Worm (Caenorhabditis elegans) whole organism, L4/young adult: ENCODE results near the gene spdl-1.

Source experiments
- W03F9.2 ChIP-seq: fragments of 150-350 bp; optimal IDR thresholded peaks from 2 replicates; lab custom pipeline; 2014; ENCODE audit warnings: missing biosample characterization, missing genetic modification characterization
- dao-5 ChIP-seq: sonication (generic microtip); optimal IDR thresholded peaks from 2 replicates; lab custom pipeline; 2016; ENCODE audit warnings: missing genotype, missing genetic modification characterization, moderate library complexity, missing compliant biosample characterization
- him-1 ChIP-seq: sonication (generic microtip); optimal IDR thresholded peaks from 2 replicates; lab custom pipeline; 2016; ENCODE audit warnings: missing genotype, missing genetic modification reagents, missing genetic modification characterization, missing compliant biosample characterization

The spdl-1 gene

DNA sequence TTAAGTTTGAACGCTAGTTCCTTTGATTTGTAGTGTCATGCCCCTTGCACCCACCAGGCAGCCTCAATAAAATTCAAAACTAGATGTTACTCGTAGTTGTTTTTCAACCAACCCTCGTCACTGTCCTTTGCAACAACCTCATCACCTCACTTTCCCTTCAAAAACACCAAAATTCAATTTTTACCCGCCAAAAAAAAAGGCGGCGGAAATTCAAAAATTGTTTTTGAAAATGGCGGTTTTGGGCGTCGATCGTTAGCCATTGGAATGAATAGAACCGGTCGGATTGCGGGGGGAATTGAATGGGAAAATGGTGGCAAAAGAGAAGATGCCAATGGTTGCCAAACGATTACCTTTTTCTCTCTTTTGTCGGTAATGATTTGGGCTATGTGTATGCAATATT lies 24.7 kb downstream of the spdl-1 start:
- TF ChIP-seq him-1 (tag; lab: Kevin White, UChicago), result no peak

DNA sequence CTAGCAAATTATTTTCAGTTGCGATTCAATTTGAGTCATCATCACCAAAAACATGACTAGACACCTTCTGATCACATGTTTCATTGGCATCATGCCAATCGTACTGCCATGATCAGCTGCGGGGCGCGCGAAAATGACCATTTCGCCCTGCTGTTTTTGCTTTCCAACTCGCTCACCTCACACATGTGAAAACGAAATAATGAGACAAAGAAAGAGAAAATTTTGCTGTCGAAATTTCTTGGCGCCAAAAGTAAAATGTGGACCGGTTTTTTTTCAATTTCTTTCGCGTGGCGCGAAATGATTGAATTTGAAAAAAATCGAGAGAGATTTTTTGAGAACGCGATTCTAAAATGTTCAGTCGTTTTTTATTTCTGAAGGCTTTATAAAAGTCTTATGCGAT lies 25.5 kb downstream of the spdl-1 start:
- TF ChIP-seq him-1 (tag; lab: Kevin White, UChicago) (no peak), W03F9.2 (tag; lab: Kevin White, UChicago) (no peak), dao-5 (tag; lab: Kevin White, UChicago) (no peak)

DNA sequence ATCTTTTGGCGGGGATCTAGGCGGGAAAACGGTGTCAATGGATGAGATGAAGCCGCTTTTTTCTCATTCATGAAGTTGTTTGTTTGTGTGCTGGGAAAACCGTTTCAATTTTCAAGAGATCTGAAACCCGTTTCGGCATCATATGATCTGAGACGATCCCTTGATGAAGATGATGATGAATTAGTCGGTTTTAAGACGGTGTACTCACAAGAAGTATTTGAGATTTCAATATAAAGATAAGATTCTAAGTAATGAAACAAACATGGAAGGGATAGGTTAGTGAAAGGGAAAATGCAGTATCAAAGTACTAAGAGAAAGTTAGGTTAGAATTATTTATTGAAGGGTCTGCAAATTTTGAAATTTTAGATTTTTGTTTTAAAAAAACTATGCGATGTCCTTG lies 26.8 kb downstream of the spdl-1 start:
- TF ChIP-seq dao-5 (tag; lab: Kevin White, UChicago) (no peak), W03F9.2 (tag; lab: Kevin White, UChicago) (no peak), him-1 (tag; lab: Kevin White, UChicago) (no peak)

DNA sequence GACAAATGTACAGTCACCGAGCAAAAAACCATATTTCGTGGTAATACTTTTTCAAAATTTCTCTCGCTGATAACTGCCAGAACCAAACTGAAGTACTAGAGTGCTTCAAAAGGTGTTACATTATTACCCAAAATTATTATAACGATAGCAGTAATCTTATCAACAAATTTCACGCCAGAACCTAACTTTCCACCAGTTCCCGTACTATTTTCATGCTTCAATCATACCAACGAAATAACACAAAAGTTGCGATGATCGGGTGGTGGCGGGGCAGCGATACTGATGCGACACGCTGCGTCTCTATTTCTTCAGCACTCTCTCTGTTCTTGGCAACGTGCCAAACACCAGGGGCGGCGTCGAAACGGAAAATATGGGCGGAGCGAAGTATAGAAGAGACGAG lies 27.6 kb downstream of the spdl-1 start:
- TF ChIP-seq W03F9.2 (tag; lab: Kevin White, UChicago), result no peak
- no peak for TF ChIP-seq him-1 (tag; lab: Kevin White, UChicago)
- TF ChIP-seq dao-5 (tag; lab: Kevin White, UChicago), result no peak

DNA sequence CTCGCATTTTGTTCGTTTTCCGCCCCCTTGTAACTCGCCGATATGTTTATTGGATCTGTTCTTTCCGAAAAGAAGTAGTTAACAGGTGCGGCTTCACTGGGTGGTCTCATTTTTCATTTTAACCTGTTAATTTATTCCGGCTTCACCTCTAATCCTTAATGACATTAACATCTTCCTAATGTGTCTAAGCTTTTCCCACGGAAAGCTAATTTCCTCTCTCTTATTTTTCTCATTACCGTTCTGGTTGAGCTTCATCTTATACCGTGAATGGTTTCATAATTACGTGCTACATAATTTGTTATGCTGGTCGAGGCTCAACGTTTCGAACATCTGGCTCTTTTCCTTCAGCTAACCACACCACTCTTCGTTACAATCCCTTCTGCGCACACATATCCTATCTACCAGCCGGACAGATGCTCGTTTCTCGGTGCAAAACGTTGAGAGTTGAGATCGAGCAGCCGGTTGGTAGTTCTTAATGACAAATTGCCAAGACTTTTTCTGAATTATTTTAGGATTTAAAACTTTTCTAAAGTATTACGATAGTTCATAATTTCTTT lies 28.1 kb downstream of the spdl-1 start:
- no peak for TF ChIP-seq dao-5 (tag; lab: Kevin White, UChicago)
- TF ChIP-seq him-1 (tag; lab: Kevin White, UChicago), result no peak
- TF ChIP-seq W03F9.2 (tag; lab: Kevin White, UChicago), result no peak

DNA sequence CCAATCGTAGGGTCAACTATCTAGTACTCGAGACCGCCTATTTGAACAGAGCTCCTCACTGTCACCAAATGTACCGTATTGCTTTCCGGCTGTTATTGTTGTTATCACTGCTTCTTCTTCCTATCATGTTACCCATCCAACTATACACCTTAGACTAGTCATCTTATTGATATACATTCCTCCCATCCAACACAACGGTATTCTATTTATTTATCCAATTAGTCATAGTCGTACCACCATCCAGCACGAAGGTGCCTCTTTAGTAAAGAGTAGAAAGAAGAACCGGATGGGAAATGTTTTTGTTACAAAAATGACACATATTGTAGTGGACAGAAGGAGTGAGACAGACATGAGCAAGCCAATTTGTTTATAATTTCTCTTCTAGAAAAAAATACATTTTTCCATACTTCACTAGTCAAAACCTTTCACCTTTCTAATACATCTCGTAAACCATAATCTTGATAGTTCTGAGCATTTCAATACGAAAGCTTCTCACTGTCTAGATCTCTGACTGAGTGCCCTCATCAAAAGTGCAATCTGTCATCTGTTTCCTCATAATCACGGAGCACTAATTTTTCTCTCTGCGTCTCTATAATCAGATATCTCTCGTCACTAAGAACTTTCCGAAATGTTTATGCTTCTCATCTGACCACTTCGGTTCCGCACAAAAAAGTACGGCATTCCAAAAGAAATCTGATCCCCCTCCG lies 28.9 kb downstream of the spdl-1 start:
- TF ChIP-seq W03F9.2 (tag; lab: Kevin White, UChicago), result no peak
- TF ChIP-seq dao-5 (tag; lab: Kevin White, UChicago), result no peak
- no peak for TF ChIP-seq him-1 (tag; lab: Kevin White, UChicago)

DNA sequence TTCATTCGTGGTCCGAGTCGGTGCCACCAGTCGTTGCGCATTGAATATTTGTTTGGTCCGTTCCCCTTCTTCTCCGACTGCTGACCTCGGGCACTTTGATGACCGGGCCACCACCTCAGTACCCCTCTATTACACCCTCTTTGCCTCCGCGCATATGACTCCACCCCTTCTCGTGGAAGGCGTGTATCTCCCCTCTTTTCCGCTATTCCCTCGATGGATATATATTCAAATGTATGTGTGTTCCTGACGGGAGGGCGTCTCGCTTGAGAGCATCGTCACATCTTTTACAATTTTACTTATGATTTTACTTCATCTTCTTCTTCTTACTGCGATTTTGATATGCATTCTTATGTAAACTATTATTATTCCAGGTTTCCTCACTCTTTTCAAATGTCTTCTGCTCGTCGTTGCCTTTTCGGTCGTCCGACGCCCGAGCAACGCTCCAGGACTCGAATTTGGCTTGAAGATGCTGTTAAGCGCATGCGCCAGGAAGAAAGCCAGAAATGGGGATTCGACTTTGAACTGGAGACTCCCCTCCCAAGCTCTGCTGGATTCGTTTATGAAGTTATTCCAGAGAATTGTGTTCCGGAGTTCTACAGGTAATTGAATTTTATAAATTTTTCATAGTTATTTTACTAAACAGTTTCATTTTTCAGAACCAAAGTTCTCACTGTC lies 29.6 kb downstream of the spdl-1 start, which contains the start of gene cki-1:
Gene cki-1 (plus strand): TSS at position 372 of the 675 bp plus-strand sequence.
- TF ChIP-seq W03F9.2 (tag; lab: Kevin White, UChicago) (no peak), him-1 (tag; lab: Kevin White, UChicago) (no peak), dao-5 (tag; lab: Kevin White, UChicago) (no peak)

DNA sequence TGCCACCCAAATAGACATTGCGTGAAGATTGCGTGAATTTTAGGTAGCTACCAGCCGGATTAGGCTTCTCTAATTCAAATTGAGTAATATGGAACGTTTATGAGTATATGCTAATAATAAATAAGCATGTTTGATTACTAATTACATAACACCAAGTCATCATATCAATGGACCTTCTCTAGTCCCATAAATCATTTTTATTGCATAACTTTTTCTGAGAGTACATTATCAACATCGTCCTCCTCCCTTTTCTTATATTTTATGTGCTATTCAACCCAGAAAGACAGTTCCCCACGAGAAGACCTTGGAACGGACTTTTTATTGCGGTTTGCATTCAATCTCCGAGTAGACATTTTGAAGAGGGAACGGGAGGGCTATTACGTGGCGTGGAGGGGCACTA lies 31.0 kb downstream of the spdl-1 start:
- TF ChIP-seq dao-5 (tag; lab: Kevin White, UChicago) (no peak), him-1 (tag; lab: Kevin White, UChicago) (no peak), W03F9.2 (tag; lab: Kevin White, UChicago) (no peak)

DNA sequence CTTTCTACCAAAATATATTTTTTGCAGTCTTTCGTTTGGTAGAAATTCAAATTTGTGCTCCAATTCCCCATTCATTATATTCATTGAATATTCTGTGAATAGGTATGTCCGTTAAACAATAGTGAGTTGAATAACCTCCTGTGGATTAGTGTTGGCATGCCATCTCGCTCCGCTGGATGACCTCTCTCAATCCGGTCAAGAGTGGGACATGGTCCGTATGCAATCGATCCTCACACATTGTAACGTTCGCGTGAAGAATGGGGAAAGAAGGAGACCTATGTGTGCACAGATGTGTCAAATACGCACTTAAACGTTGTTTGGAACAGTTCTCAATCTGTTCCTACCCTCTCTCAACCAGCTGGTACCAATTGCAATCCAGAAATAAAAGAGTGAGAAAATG lies 31.9 kb downstream of the spdl-1 start:
- no peak for TF ChIP-seq him-1 (tag; lab: Kevin White, UChicago)
- TF ChIP-seq W03F9.2 (tag; lab: Kevin White, UChicago), result no peak
- no peak for TF ChIP-seq dao-5 (tag; lab: Kevin White, UChicago)

DNA sequence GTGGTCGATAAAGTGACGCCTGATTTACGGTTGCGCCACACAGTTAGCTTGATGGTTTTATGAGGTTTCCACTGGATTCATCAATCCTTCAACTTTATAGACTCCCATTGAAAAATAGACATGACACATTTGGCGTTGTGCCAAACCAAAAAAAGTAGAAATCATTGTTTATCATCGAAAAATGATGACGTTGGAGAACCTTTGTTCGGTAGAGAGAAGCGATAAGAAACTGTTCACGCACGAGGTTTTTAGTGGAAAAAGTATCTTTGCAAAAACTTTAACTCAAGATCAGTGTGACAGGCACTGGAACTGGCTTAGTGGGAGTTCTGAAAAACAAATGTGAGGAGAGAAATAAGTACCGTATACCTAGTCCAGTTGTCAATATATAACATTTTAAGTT lies 32.3 kb downstream of the spdl-1 start:
- TF ChIP-seq him-1 (tag; lab: Kevin White, UChicago) (no peak), dao-5 (tag; lab: Kevin White, UChicago) (no peak), W03F9.2 (tag; lab: Kevin White, UChicago) (no peak)

DNA sequence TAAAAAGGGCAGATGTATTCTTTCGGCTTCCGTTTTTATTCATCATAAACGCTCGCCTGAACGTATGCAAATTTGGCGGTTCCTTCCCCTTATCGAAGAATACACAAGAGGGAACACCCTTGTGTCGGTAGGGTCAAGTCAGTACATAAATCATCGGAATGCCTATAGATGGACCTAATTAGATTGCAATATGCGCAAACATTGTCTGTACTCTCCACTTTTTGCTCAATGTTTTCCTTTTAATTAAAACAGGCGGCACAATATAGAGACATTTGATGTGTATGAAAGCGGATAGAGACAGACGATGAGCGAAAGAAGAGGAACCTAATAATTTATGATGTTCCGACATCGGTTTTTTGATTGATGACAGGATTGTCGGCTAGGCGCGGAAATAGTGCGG lies 32.8 kb downstream of the spdl-1 start:
- TF ChIP-seq him-1 (tag; lab: Kevin White, UChicago), result no peak
- no peak for TF ChIP-seq W03F9.2 (tag; lab: Kevin White, UChicago)
- no peak for TF ChIP-seq dao-5 (tag; lab: Kevin White, UChicago)

DNA sequence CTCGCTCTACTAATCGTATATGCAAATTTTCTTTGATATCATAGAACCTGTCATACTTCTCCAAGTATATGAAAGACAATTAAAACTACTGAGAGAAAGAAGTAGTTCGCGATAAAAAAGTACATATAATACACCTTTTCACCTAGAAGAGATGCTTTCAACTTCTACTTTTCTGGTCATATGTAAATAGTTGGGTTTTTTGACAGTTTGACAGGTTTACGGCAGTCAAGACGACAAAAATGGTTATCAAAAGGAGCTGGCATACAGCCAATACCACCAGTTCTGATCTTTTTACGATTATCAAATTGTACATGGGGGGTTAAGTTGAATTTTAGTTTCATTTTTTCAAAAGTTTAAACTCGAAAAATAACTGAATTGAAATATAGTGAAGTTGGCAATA lies 33.5 kb downstream of the spdl-1 start:
- no peak for TF ChIP-seq him-1 (tag; lab: Kevin White, UChicago)
- no peak for TF ChIP-seq dao-5 (tag; lab: Kevin White, UChicago)

DNA sequence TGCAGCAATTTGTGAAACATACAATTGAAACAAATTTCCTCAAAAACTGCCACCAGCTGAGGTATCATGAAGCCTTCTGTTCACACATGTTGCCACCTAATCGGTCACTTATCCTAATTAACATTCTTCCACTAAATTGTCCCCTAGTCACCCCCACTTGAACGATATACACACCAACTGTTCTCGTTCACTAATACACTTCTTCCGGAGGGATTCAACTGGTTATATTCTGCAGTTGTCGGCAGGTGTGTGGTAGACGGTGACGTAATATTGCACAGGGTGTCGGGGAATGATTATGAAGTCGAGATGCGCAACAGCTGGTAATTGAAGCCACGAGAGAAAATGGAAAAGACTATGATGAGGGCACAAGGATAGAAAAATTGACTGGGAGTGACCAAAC lies 34.0 kb downstream of the spdl-1 start:
- TF ChIP-seq dao-5 (tag; lab: Kevin White, UChicago) (no peak), him-1 (tag; lab: Kevin White, UChicago) (no peak), W03F9.2 (tag; lab: Kevin White, UChicago) (no peak)
